Fruit fly (Drosophila melanogaster): Measurements from ENCODE around the gene Hakai.

Hakai gene

dm6 chr2L:19549412-19549811, 32.9 kb downstream of the Hakai start:
- TF ChIP-seq rn (GFP tag; IDR thresholded peaks at IDR 0.05) (no peak), CG12605 (GFP tag; IDR thresholded peaks at IDR 0.05) (no peak; the same call in 1 of the 2 replicates), Snoo (tag; optimal IDR thresholded peaks at IDR 0.05) (peak; percentile 50), CG15710 (tag; optimal IDR thresholded peaks at IDR 0.05) (no peak), CG9948 (tag; optimal IDR thresholded peaks at IDR 0.05) (no peak), gl (tag; optimal IDR thresholded peaks at IDR 0.05) (peak; percentile 65), D1 (tag; optimal IDR thresholded peaks at IDR 0.05) (no peak), CG10348 (GFP tag; IDR thresholded peaks at IDR 0.05) (no peak), CG13204 (GFP tag; optimal IDR thresholded peaks at IDR 0.05) (no peak), CG4496 (GFP tag; IDR thresholded peaks at IDR 0.05) (peak; percentile 89), CG32121 (GFP tag; IDR thresholded peaks at IDR 0.05) (no peak), EcR (GFP tag; optimal IDR thresholded peaks at IDR 0.05) (peak; percentile 94), CG34367 (tag; optimal IDR thresholded peaks at IDR 0.05) (peak; percentile 28), Pif1B (GFP tag; optimal IDR thresholded peaks at IDR 0.05) (peak; percentile 53), CG8159 (tag; optimal IDR thresholded peaks at IDR 0.05) (no peak), Pif1A (GFP tag; optimal IDR thresholded peaks at IDR 0.05) (no peak), CG14655 (GFP tag; optimal IDR thresholded peaks at IDR 0.05) (no peak)

- TF ChIP-seq CG10348 (GFP tag; IDR thresholded peaks at IDR 0.05) (no peak), CG34367 (tag; optimal IDR thresholded peaks at IDR 0.05) (no peak), CG13204 (GFP tag; optimal IDR thresholded peaks at IDR 0.05) (no peak), CG4496 (GFP tag; IDR thresholded peaks at IDR 0.05) (no peak), EcR (GFP tag; optimal IDR thresholded peaks at IDR 0.05) (peak; percentile 31), CG12605 (GFP tag; IDR thresholded peaks at IDR 0.05) (0 out of 2 replicates have a peak, but pooled peaks have one; percentile 7)
Measured at dm6 chr2L:19548158-19548557, 34.1 kb downstream of the Hakai start, which contains the start of gene Tep4. TSS of gene Tep4 (plus strand) at chr2L:19548507.

dm6 chr2L:19546869-19547710, 35.2 kb downstream of the Hakai start, which contains the start of gene CG10337:
TSS of gene CG10337 (minus strand) at chr2L:19546959.
- TF ChIP-seq Ets98B (GFP tag; IDR thresholded peaks at IDR 0.05) (0 out of 2 replicates have a peak, but pooled peaks have one; percentile 12), CG8159 (tag; optimal IDR thresholded peaks at IDR 0.05) (peak; percentile 83), CG17806 (tag; optimal IDR thresholded peaks at IDR 0.05) (no peak), Pif1B (GFP tag; optimal IDR thresholded peaks at IDR 0.05) (peak; percentile 34), CG9948 (tag; optimal IDR thresholded peaks at IDR 0.05) (no peak)

dm6 chr2L:19543010-19543564, 39.2 kb downstream of the Hakai start:
- TF ChIP-seq CG15710 (tag; optimal IDR thresholded peaks at IDR 0.05) (no peak), CG9948 (tag; optimal IDR thresholded peaks at IDR 0.05) (no peak), CG10348 (GFP tag; IDR thresholded peaks at IDR 0.05) (no peak), D1 (tag; optimal IDR thresholded peaks at IDR 0.05) (no peak)

dm6 chr2L:19542268-19542773, 40.0 kb downstream of the Hakai start:
- TF ChIP-seq CG10348 (GFP tag; IDR thresholded peaks at IDR 0.05) (no peak), CG9948 (tag; optimal IDR thresholded peaks at IDR 0.05) (no peak), CG8159 (tag; optimal IDR thresholded peaks at IDR 0.05) (no peak), CG15710 (tag; optimal IDR thresholded peaks at IDR 0.05) (no peak), CG12605 (GFP tag; IDR thresholded peaks at IDR 0.05) (peak; percentile 17; the same call in 1 of the 2 replicates), D1 (tag; optimal IDR thresholded peaks at IDR 0.05) (no peak), CG4496 (GFP tag; IDR thresholded peaks at IDR 0.05) (no peak), Ets98B (GFP tag; IDR thresholded peaks at IDR 0.05) (0 out of 2 replicates have a peak, but pooled peaks have one; percentile 7), EcR (GFP tag; optimal IDR thresholded peaks at IDR 0.05) (no peak), Snoo (tag; optimal IDR thresholded peaks at IDR 0.05) (no peak), rn (GFP tag; IDR thresholded peaks at IDR 0.05) (no peak), CG8301 (tag; optimal IDR thresholded peaks at IDR 0.05) (no peak), CG14655 (GFP tag; optimal IDR thresholded peaks at IDR 0.05) (no peak)

- TF ChIP-seq CG34367 (tag; optimal IDR thresholded peaks at IDR 0.05), result no peak
- no peak for TF ChIP-seq CG13204 (GFP tag; optimal IDR thresholded peaks at IDR 0.05)
- no peak for TF ChIP-seq EcR (GFP tag; optimal IDR thresholded peaks at IDR 0.05)
- no peak for TF ChIP-seq Snoo (tag; optimal IDR thresholded peaks at IDR 0.05)
- TF ChIP-seq CG15710 (tag; optimal IDR thresholded peaks at IDR 0.05), result no peak
Measured at dm6 chr2L:19540307-19540706, 42.0 kb downstream of the Hakai start, which contains the start of gene CG13081. TSS of gene CG13081 (plus strand) at chr2L:19540607.

Data from whole organism, pupa.